Worm (Caenorhabditis elegans): ENCODE data around the gene pygl-1.

Gene pygl-1

ce11 chrV:3578813-3579212 is at the start of gene pygl-1:
Gene pygl-1, plus strand, starts transcription at chrV:3579023.
- no peak for TF ChIP-seq T22C8.4 (GFP tag; IDR thresholded peaks at IDR 0.05)
- TF ChIP-seq klf-2 (GFP tag; conservative IDR thresholded peaks at IDR 0.05), result no peak
- TF ChIP-seq ztf-29 (GFP tag; IDR thresholded peaks at IDR 0.05), result no peak
- TF ChIP-seq ref-1 (GFP tag; conservative IDR thresholded peaks at IDR 0.05), result no peak
- TF ChIP-seq med-1 (GFP tag; optimal IDR thresholded peaks at IDR 0.05; ENCODE audit: insufficient read depth), result no peak

ce11 chrV:3530403-3530802 is 48.4 kb upstream of the pygl-1 start, which contains the start of gene srbc-66:
Gene srbc-66, plus strand, starts transcription at chrV:3530703.
- TF ChIP-seq ref-1 (GFP tag; conservative IDR thresholded peaks at IDR 0.05), result no peak
- no peak for TF ChIP-seq ztf-29 (GFP tag; IDR thresholded peaks at IDR 0.05)
- no peak for TF ChIP-seq ztf-23 (GFP tag; IDR thresholded peaks at IDR 0.05)
- no peak for TF ChIP-seq T22C8.4 (GFP tag; IDR thresholded peaks at IDR 0.05)
- TF ChIP-seq flt-1 (GFP tag; IDR thresholded peaks at IDR 0.05), result no peak
- no peak for TF ChIP-seq med-1 (GFP tag; optimal IDR thresholded peaks at IDR 0.05; ENCODE audit: insufficient read depth)
- TF ChIP-seq cog-1 (tag; optimal IDR thresholded peaks at IDR 0.05), result no peak
- no peak for TF ChIP-seq tab-1 (GFP tag; IDR thresholded peaks at IDR 0.05)
- no peak for TF ChIP-seq klf-2 (GFP tag; conservative IDR thresholded peaks at IDR 0.05)

- TF ChIP-seq med-1 (GFP tag; optimal IDR thresholded peaks at IDR 0.05; ENCODE audit: insufficient read depth) (no peak), tab-1 (GFP tag; IDR thresholded peaks at IDR 0.05) (no peak)
Measured at ce11 chrV:3535260-3535659, 43.6 kb upstream of the pygl-1 start, which contains the start of gene nhr-221. Gene nhr-221, minus strand, starts transcription at chrV:3535360.

ce11 chrV:3538307-3538706 is 40.5 kb upstream of the pygl-1 start, which contains the start of gene nhr-93:
Gene nhr-93, minus strand, starts transcription at chrV:3538407.
- TF ChIP-seq flt-1 (GFP tag; IDR thresholded peaks at IDR 0.05) (no peak), ref-1 (GFP tag; conservative IDR thresholded peaks at IDR 0.05) (no peak), med-1 (GFP tag; optimal IDR thresholded peaks at IDR 0.05; ENCODE audit: insufficient read depth) (no peak), ztf-23 (GFP tag; IDR thresholded peaks at IDR 0.05) (no peak), cog-1 (tag; optimal IDR thresholded peaks at IDR 0.05) (no peak), T22C8.4 (GFP tag; IDR thresholded peaks at IDR 0.05) (no peak), tab-1 (GFP tag; IDR thresholded peaks at IDR 0.05) (no peak), klf-2 (GFP tag; conservative IDR thresholded peaks at IDR 0.05) (no peak), ztf-29 (GFP tag; IDR thresholded peaks at IDR 0.05) (no peak)

ce11 chrV:3541117-3541516 is 37.7 kb upstream of the pygl-1 start, which contains the start of gene srbc-67:
Gene srbc-67, minus strand, starts transcription at chrV:3541217.
- no peak for TF ChIP-seq cog-1 (tag; optimal IDR thresholded peaks at IDR 0.05)
- TF ChIP-seq flt-1 (GFP tag; IDR thresholded peaks at IDR 0.05), result no peak
- TF ChIP-seq ztf-23 (GFP tag; IDR thresholded peaks at IDR 0.05), result no peak

- no peak for TF ChIP-seq flt-1 (GFP tag; IDR thresholded peaks at IDR 0.05)
- TF ChIP-seq cog-1 (tag; optimal IDR thresholded peaks at IDR 0.05), result no peak
- no peak for TF ChIP-seq ref-1 (GFP tag; conservative IDR thresholded peaks at IDR 0.05)
- TF ChIP-seq ztf-29 (GFP tag; IDR thresholded peaks at IDR 0.05), result no peak
- TF ChIP-seq T22C8.4 (GFP tag; IDR thresholded peaks at IDR 0.05), result no peak
- no peak for TF ChIP-seq klf-2 (GFP tag; conservative IDR thresholded peaks at IDR 0.05)
- no peak for TF ChIP-seq ztf-23 (GFP tag; IDR thresholded peaks at IDR 0.05)
- TF ChIP-seq tab-1 (GFP tag; IDR thresholded peaks at IDR 0.05), result no peak
- no peak for TF ChIP-seq med-1 (GFP tag; optimal IDR thresholded peaks at IDR 0.05; ENCODE audit: insufficient read depth)
Measured at ce11 chrV:3543344-3543743, 35.5 kb upstream of the pygl-1 start, which contains the start of gene nhr-222. Gene nhr-222, minus strand, starts transcription at chrV:3543444.

- TF ChIP-seq cog-1 (tag; optimal IDR thresholded peaks at IDR 0.05), result no peak
- TF ChIP-seq ztf-23 (GFP tag; IDR thresholded peaks at IDR 0.05), result no peak
- no peak for TF ChIP-seq klf-2 (GFP tag; conservative IDR thresholded peaks at IDR 0.05)
- no peak for TF ChIP-seq flt-1 (GFP tag; IDR thresholded peaks at IDR 0.05)
- TF ChIP-seq tab-1 (GFP tag; IDR thresholded peaks at IDR 0.05), result no peak
- no peak for TF ChIP-seq med-1 (GFP tag; optimal IDR thresholded peaks at IDR 0.05; ENCODE audit: insufficient read depth)
- TF ChIP-seq T22C8.4 (GFP tag; IDR thresholded peaks at IDR 0.05), result no peak
- no peak for TF ChIP-seq ztf-29 (GFP tag; IDR thresholded peaks at IDR 0.05)
- no peak for TF ChIP-seq ref-1 (GFP tag; conservative IDR thresholded peaks at IDR 0.05)
Measured at ce11 chrV:3546517-3546916, 32.3 kb upstream of the pygl-1 start, which contains the start of gene srbc-68. Gene srbc-68, minus strand, starts transcription at chrV:3546617.

- TF ChIP-seq tab-1 (GFP tag; IDR thresholded peaks at IDR 0.05) (no peak), T22C8.4 (GFP tag; IDR thresholded peaks at IDR 0.05) (no peak), ztf-23 (GFP tag; IDR thresholded peaks at IDR 0.05) (no peak), klf-2 (GFP tag; conservative IDR thresholded peaks at IDR 0.05) (no peak), flt-1 (GFP tag; IDR thresholded peaks at IDR 0.05) (no peak), ref-1 (GFP tag; conservative IDR thresholded peaks at IDR 0.05) (no peak), med-1 (GFP tag; optimal IDR thresholded peaks at IDR 0.05; ENCODE audit: insufficient read depth) (no peak), cog-1 (tag; optimal IDR thresholded peaks at IDR 0.05) (no peak), ztf-29 (GFP tag; IDR thresholded peaks at IDR 0.05) (no peak)
Measured at ce11 chrV:3548798-3549197, 30.0 kb upstream of the pygl-1 start, which contains the start of gene srw-130. Gene srw-130, minus strand, starts transcription at chrV:3548898.

ce11 chrV:3549553-3549952 is 29.3 kb upstream of the pygl-1 start, which contains the start of gene sri-21:
Gene sri-21, plus strand, starts transcription at chrV:3549853.
- no peak for TF ChIP-seq klf-2 (GFP tag; conservative IDR thresholded peaks at IDR 0.05)
- no peak for TF ChIP-seq med-1 (GFP tag; optimal IDR thresholded peaks at IDR 0.05; ENCODE audit: insufficient read depth)
- no peak for TF ChIP-seq cog-1 (tag; optimal IDR thresholded peaks at IDR 0.05)
- no peak for TF ChIP-seq flt-1 (GFP tag; IDR thresholded peaks at IDR 0.05)

ce11 chrV:3551765-3552164 is 27.1 kb upstream of the pygl-1 start, which contains the start of gene grl-28:
Gene grl-28, minus strand, starts transcription at chrV:3551865.
- TF ChIP-seq T22C8.4 (GFP tag; IDR thresholded peaks at IDR 0.05) (no peak), ztf-23 (GFP tag; IDR thresholded peaks at IDR 0.05) (no peak), ref-1 (GFP tag; conservative IDR thresholded peaks at IDR 0.05) (no peak), klf-2 (GFP tag; conservative IDR thresholded peaks at IDR 0.05) (no peak), ztf-29 (GFP tag; IDR thresholded peaks at IDR 0.05) (no peak), med-1 (GFP tag; optimal IDR thresholded peaks at IDR 0.05; ENCODE audit: insufficient read depth) (no peak), flt-1 (GFP tag; IDR thresholded peaks at IDR 0.05) (no peak), cog-1 (tag; optimal IDR thresholded peaks at IDR 0.05) (no peak), tab-1 (GFP tag; IDR thresholded peaks at IDR 0.05) (no peak)

Measured in whole organism, midembryonic.